Fruit fly (Drosophila melanogaster): Measurements from ENCODE around the gene Eip78C.

Eip78C gene

DNA sequence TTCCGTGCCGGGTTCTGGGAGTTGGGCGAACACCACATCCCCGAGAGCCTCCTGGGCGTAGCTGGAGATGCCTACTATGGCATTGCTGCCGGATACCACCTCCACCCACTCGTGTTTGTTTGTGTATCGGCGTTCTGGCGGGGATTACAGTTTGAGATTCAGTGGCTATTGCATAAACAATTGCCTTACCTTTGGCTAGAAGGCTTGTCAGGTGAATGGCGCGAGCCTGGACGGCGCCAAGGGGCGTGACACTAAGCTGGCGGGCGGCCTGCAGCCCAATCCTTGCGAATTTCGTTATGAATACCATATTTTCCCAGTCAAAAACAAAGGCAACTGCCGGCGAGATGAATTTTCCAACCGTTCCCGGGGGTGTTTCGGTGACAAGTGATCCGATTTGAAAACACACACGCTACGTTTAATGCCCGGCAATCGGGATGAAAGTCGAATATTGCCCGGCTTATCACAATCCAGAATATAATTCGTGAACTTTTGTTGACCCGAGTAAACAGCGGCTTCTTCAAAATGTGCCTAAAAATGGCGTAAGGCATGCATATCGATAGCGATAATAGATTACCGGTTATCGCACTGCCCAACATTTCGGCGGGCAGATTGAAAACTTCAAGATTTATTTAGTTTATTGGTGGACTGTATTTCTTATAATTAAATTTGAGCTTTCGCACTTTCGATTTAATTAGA is 54.7 kb downstream of the Eip78C start, which contains the start of gene ppl (continued):
- no peak for TF ChIP-seq sd (tag; optimal IDR thresholded peaks at IDR 0.05)
- no peak for TF ChIP-seq CG31388 (GFP tag; optimal IDR thresholded peaks at IDR 0.05)
- TF ChIP-seq tio (GFP tag; optimal IDR thresholded peaks at IDR 0.05) = no peak
- TF ChIP-seq org-1 (GFP tag; optimal IDR thresholded peaks at IDR 0.05) = no peak
- no peak for TF ChIP-seq al (GFP tag; IDR thresholded peaks at IDR 0.05)
- no peak for TF ChIP-seq oc (tag; optimal IDR thresholded peaks at IDR 0.05)
- TF ChIP-seq zen (tag; optimal IDR thresholded peaks at IDR 0.05) = peak; percentile 4
- no peak for TF ChIP-seq CG9876 (GFP tag; optimal IDR thresholded peaks at IDR 0.05)
- peak; percentile 5 for TF ChIP-seq CG10267 (tag; optimal IDR thresholded peaks at IDR 0.05)
- TF ChIP-seq unpg (GFP tag; optimal IDR thresholded peaks at IDR 0.05) = no peak
- TF ChIP-seq Six4 (GFP tag; optimal IDR thresholded peaks at IDR 0.05) = no peak
- TF ChIP-seq Xbp1 (GFP tag; optimal IDR thresholded peaks at IDR 0.05) = no peak
- TF ChIP-seq CG13424 (tag; optimal IDR thresholded peaks at IDR 0.05) = peak; percentile 5
- TF ChIP-seq ERR (GFP tag; optimal IDR thresholded peaks at IDR 0.05) = no peak
- no peak for TF ChIP-seq CG10979 (tag; optimal IDR thresholded peaks at IDR 0.05)
- TF ChIP-seq bsh (GFP tag; optimal IDR thresholded peaks at IDR 0.05) = peak in 1 of 2 experiments; percentile 9
- TF ChIP-seq CoRest (tag; optimal IDR thresholded peaks at IDR 0.05) = no peak
- TF ChIP-seq Oaz (GFP tag; IDR thresholded peaks at IDR 0.05) = no peak
- TF ChIP-seq CG10321 (GFP tag; IDR thresholded peaks at IDR 0.05) = no peak
- TF ChIP-seq CG8359 (GFP tag; optimal IDR thresholded peaks at IDR 0.05; ENCODE audit: borderline replicate concordance) = no peak
- no peak for TF ChIP-seq Hsf (GFP tag; optimal IDR thresholded peaks at IDR 0.05)
- TF ChIP-seq ci (GFP tag; IDR thresholded peaks at IDR 0.05) = 0 out of 3 replicates have a peak, but pooled peaks have one; percentile 37
- TF ChIP-seq CG30020 (tag; optimal IDR thresholded peaks at IDR 0.05) = no peak
- TF ChIP-seq zen2 (GFP tag; IDR thresholded peaks at IDR 0.05; ENCODE audit: partially characterized antibody) = no peak
- TF ChIP-seq Dip3 (GFP tag; optimal IDR thresholded peaks at IDR 0.05) = no peak
- no peak for TF ChIP-seq TFAM (GFP tag; optimal IDR thresholded peaks at IDR 0.05)
- TF ChIP-seq slbo (GFP tag; IDR thresholded peaks at IDR 0.05) = no peak
- TF ChIP-seq hbn (GFP tag; IDR thresholded peaks at IDR 0.05; ENCODE audit: partially characterized antibody) = no peak; the same call in 1 of the 2 replicates
- peak; percentile 5 for TF ChIP-seq CG13624 (GFP tag; optimal IDR thresholded peaks at IDR 0.05)
- no peak for TF ChIP-seq repo (GFP tag; optimal IDR thresholded peaks at IDR 0.05)
- no peak for TF ChIP-seq CG8290 (GFP tag; optimal IDR thresholded peaks at IDR 0.05)
- peak in 1 of 2 experiments; percentile 54 for TF ChIP-seq CG8290 (tag; optimal IDR thresholded peaks at IDR 0.05)
- TF ChIP-seq sens (GFP tag) = peak; percentile 78
- TF ChIP-seq CG43689 (GFP tag; IDR thresholded peaks at IDR 0.05) = no peak
- no peak for TF ChIP-seq Myb (GFP tag; optimal IDR thresholded peaks at IDR 0.05)
- no peak for TF ChIP-seq CG6272 (GFP tag; IDR thresholded peaks at IDR 0.05)
- no peak for TF ChIP-seq hth (optimal IDR thresholded peaks at IDR 0.05)
- no peak for TF ChIP-seq eyg (GFP tag; optimal IDR thresholded peaks at IDR 0.05)
- no peak for TF ChIP-seq NK7.1 (GFP tag; optimal IDR thresholded peaks at IDR 0.05)
- peak; percentile 0 for TF ChIP-seq odd (GFP tag; optimal IDR thresholded peaks at IDR 0.05)
- TF ChIP-seq lola (GFP tag; optimal IDR thresholded peaks at IDR 0.05) = no peak
- no peak for TF ChIP-seq CG2199 (GFP tag; IDR thresholded peaks at IDR 0.05)
- peak; percentile 57 for TF ChIP-seq unc-4 (GFP tag; IDR thresholded peaks at IDR 0.05; ENCODE audit: partially characterized antibody)
- TF ChIP-seq Abd-B (GFP tag; optimal IDR thresholded peaks at IDR 0.05) = no peak
- TF ChIP-seq MESR4 (GFP tag; optimal IDR thresholded peaks at IDR 0.05) = peak; percentile 42
- no peak for TF ChIP-seq bigmax (GFP tag; optimal IDR thresholded peaks at IDR 0.05)
- no peak for TF ChIP-seq seq (GFP tag; IDR thresholded peaks at IDR 0.05)
- no peak for TF ChIP-seq CG14050 (GFP tag; IDR thresholded peaks at IDR 0.05)
- no peak for TF ChIP-seq Sox102F (GFP tag; optimal IDR thresholded peaks at IDR 0.05)
- TF ChIP-seq CG6813 (GFP tag; optimal IDR thresholded peaks at IDR 0.05) = no peak

Data from whole organism, embryonic.